Worm (Caenorhabditis elegans) whole organism, L4 larva: Measurements from ENCODE around the gene F42G4.5.

ENCODE experiments used
- F26F4.8 ChIP-seq: fragments of 200-800 bp; sonication (Bioruptor generic); conservative IDR thresholded peaks from 2 replicates; pipeline ENCODE4 v1.3.6; 2022; ENCODE audit warnings: missing genetic modification characterization, missing compliant biosample characterization
- T26A8.4 ChIP-seq: fragments of 200-800 bp; sonication (Bioruptor generic); IDR thresholded peaks from 2 replicates; pipeline ENCODE4 v1.3.6; 2022; ENCODE audit warnings: missing genetic modification characterization, missing compliant biosample characterization
- Y48G9A.11 ChIP-seq: fragments of 200-800 bp; sonication (Bioruptor generic); IDR thresholded peaks from 2 replicates; pipeline ENCODE4 v1.3.6; 2022; ENCODE audit warnings: missing genetic modification reagents, missing genetic modification characterization, missing compliant biosample characterization
- aly-2 ChIP-seq: sonication (generic microtip); optimal IDR thresholded peaks from 2 replicates; lab custom pipeline; 2018; ENCODE audit warnings: missing biosample characterization, missing genetic modification characterization
- ama-1 ChIP-seq: fragments of 150-350 bp; optimal IDR thresholded peaks from 2 replicates; lab custom pipeline; 2014; ENCODE audit warnings: inconsistent platforms, mixed read lengths
- ceh-28 ChIP-seq: fragments of 150-350 bp; optimal IDR thresholded peaks from 2 replicates; lab custom pipeline; 2014; ENCODE audit warnings: missing biosample characterization, missing genetic modification reagents, missing genetic modification characterization
- ceh-62 ChIP-seq: sonication (generic microtip); optimal IDR thresholded peaks from 2 replicates; lab custom pipeline; 2017; ENCODE audit warnings: missing biosample characterization, missing genetic modification characterization
- cey-2 ChIP-seq: sonication (generic microtip); optimal IDR thresholded peaks from 3 replicates; lab custom pipeline; 2017; ENCODE audit warnings: missing genetic modification characterization, mild to moderate bottlenecking, missing compliant biosample characterization, antibody characterized with exemption, borderline replicate concordance; ENCODE audit not compliant: insufficient read depth
- daf-12 ChIP-seq: fragments of 150-350 bp; optimal IDR thresholded peaks from 2 replicates; lab custom pipeline; 2014; ENCODE audit warnings: missing biosample characterization, missing genetic modification reagents, missing genetic modification characterization
- daf-16 ChIP-seq, 3 experiments: sonication (generic microtip); optimal IDR thresholded peaks; 2 replicates each; lab custom pipeline; 2016 to 2017; ENCODE audit warnings: missing genetic modification characterization in 3 of 3, missing genetic modification reagents in 3 of 3, mild to moderate bottlenecking in 2 of 3, missing compliant biosample characterization in 2 of 3, missing biosample characterization in 1 of 3, moderate library complexity in 1 of 3
- dve-1 ChIP-seq: sonication (generic microtip); optimal IDR thresholded peaks from 2 replicates; lab custom pipeline; 2017; ENCODE audit warnings: antibody characterized with exemption, mild to moderate bottlenecking, missing genetic modification characterization, missing compliant biosample characterization; ENCODE audit not compliant: insufficient read depth
- egl-27 ChIP-seq: sonication (generic microtip); optimal IDR thresholded peaks from 3 replicates; lab custom pipeline; 2017; ENCODE audit warnings: missing biosample characterization, missing genetic modification reagents, missing genetic modification characterization
- egl-43 ChIP-seq: fragments of 200-800 bp; sonication (Bioruptor generic); IDR thresholded peaks from 2 replicates; pipeline ENCODE4 v1.3.6; 2022; ENCODE audit warnings: missing genetic modification reagents, missing genetic modification characterization, missing compliant biosample characterization
- hif-1 ChIP-seq, 2 experiments: sonication (generic microtip); optimal IDR thresholded peaks; 2 replicates each; lab custom pipeline; 2016 to 2017; ENCODE audit warnings: missing compliant biosample characterization in 2 of 2, missing genetic modification characterization in 2 of 2, missing genetic modification reagents in 2 of 2, missing genotype in 2 of 2, mild to moderate bottlenecking in 1 of 2
- lim-7 ChIP-seq: fragments of 200-800 bp; sonication (Bioruptor generic); IDR thresholded peaks from 2 replicates; pipeline ENCODE4 v1.3.6; 2022; ENCODE audit warnings: missing genetic modification characterization, missing compliant biosample characterization
- lin-15B ChIP-seq: fragments of 150-350 bp; sonication (generic microtip); optimal IDR thresholded peaks from 3 replicates; lab custom pipeline; 2014; ENCODE audit warnings: missing biosample characterization, missing genetic modification characterization
- lin-29 ChIP-seq: fragments of 200-800 bp; sonication (Bioruptor generic); IDR thresholded peaks from 2 replicates; pipeline ENCODE4 v1.3.6; 2022; ENCODE audit warnings: missing genetic modification reagents, missing genetic modification characterization, missing compliant biosample characterization
- lsy-2 ChIP-seq, 2 experiments: fragments of 150-350 bp in 1 of 2; sonication (generic microtip) in 1 of 2; optimal IDR thresholded peaks; 2 replicates each; lab custom pipeline; 2014 to 2017; ENCODE audit warnings: missing biosample characterization in 2 of 2, missing genetic modification characterization in 2 of 2
- madf-5 ChIP-seq, 2 experiments: fragments of 200-800 bp; sonication (Bioruptor generic); IDR thresholded peaks; 2 replicates each; pipeline ENCODE4 v1.3.6; 2022; ENCODE audit warnings: missing compliant biosample characterization in 2 of 2, missing genetic modification characterization in 2 of 2
- madf-9 ChIP-seq: fragments of 200-800 bp; sonication (Bioruptor generic); conservative IDR thresholded peaks from 2 replicates; pipeline ENCODE4 v1.3.6; 2022; ENCODE audit warnings: missing genetic modification reagents, missing genetic modification characterization, missing compliant biosample characterization
- mep-1 ChIP-seq: fragments of 150-350 bp; sonication (generic microtip); optimal IDR thresholded peaks from 3 replicates; lab custom pipeline; 2014; ENCODE audit warnings: missing biosample characterization, missing genetic modification characterization
- mes-2 ChIP-seq: sonication (generic microtip); optimal IDR thresholded peaks from 2 replicates; lab custom pipeline; 2016; ENCODE audit warnings: missing genotype, mild to moderate bottlenecking, missing genetic modification characterization, missing compliant biosample characterization; ENCODE audit not compliant: poor library complexity, severe bottlenecking
- mxl-2 ChIP-seq: fragments of 200-800 bp; sonication (Bioruptor generic); conservative IDR thresholded peaks from 2 replicates; pipeline ENCODE4 v1.3.6; 2022; ENCODE audit warnings: missing genetic modification reagents, missing genetic modification characterization, missing compliant biosample characterization
- nhr-10 ChIP-seq: fragments of 150-350 bp; optimal IDR thresholded peaks from 2 replicates; lab custom pipeline; 2014; ENCODE audit warnings: missing biosample characterization, missing genetic modification characterization
- nhr-237 ChIP-seq: sonication (generic microtip); optimal IDR thresholded peaks from 2 replicates; lab custom pipeline; 2017; ENCODE audit warnings: missing biosample characterization, missing genetic modification characterization
- nhr-28 ChIP-seq: fragments of 150-350 bp; optimal IDR thresholded peaks from 2 replicates; lab custom pipeline; 2014; ENCODE audit warnings: missing biosample characterization, missing genetic modification characterization
- nhr-41 ChIP-seq: fragments of 200-800 bp; sonication (Bioruptor generic); IDR thresholded peaks from 2 replicates; pipeline ENCODE4 v1.3.6; 2022; ENCODE audit warnings: missing genetic modification reagents, missing genetic modification characterization, missing compliant biosample characterization
- nhr-42 ChIP-seq: fragments of 200-800 bp; sonication (Bioruptor generic); IDR thresholded peaks from 2 replicates; pipeline ENCODE4 v1.3.6; 2022; ENCODE audit warnings: missing genetic modification characterization, missing compliant biosample characterization
- php-3 ChIP-seq: fragments of 200-800 bp; sonication (Bioruptor generic); IDR thresholded peaks from 2 replicates; pipeline ENCODE4 v1.3.6; 2022; ENCODE audit warnings: missing genetic modification reagents, missing genetic modification characterization, missing compliant biosample characterization
- pqm-1 ChIP-seq: sonication (generic microtip); optimal IDR thresholded peaks from 2 replicates; lab custom pipeline; 2017; ENCODE audit warnings: missing biosample characterization, missing genetic modification characterization
- sdz-12 ChIP-seq: fragments of 200-800 bp; sonication (Bioruptor generic); optimal IDR thresholded peaks from 2 replicates; lab custom pipeline; 2018; ENCODE audit warnings: mild to moderate bottlenecking, missing genetic modification characterization, missing compliant biosample characterization
- set-16 ChIP-seq: fragments of 200-800 bp; sonication (Bioruptor generic); IDR thresholded peaks from 2 replicates; pipeline ENCODE4 v1.3.6; 2022; ENCODE audit warnings: missing genetic modification reagents, missing genetic modification characterization, missing compliant biosample characterization
- tra-1 ChIP-seq: fragments of 200-800 bp; sonication (Bioruptor generic); IDR thresholded peaks from 2 replicates; pipeline ENCODE4 v1.3.6; 2022; ENCODE audit warnings: missing genetic modification reagents, missing genetic modification characterization, missing compliant biosample characterization
- unc-39 ChIP-seq: sonication (generic microtip); optimal IDR thresholded peaks from 2 replicates; lab custom pipeline; 2017; ENCODE audit warnings: missing biosample characterization, missing genetic modification characterization
- unc-62 ChIP-seq, 3 experiments: fragments of 150-350 bp in 1 of 3; sonication (generic microtip); optimal IDR thresholded peaks in 2 of 3; peaks in 1 of 3; 1 replicate in 1 of 3; 2 replicates in 2 of 3; lab custom pipeline; 2014 to 2017; ENCODE audit warnings: missing biosample characterization in 3 of 3, missing genetic modification characterization in 3 of 3, missing genetic modification reagents in 3 of 3, missing genotype in 1 of 3
- vab-7 ChIP-seq: fragments of 200-800 bp; sonication (Bioruptor generic); IDR thresholded peaks from 2 replicates; pipeline ENCODE4 v1.3.6; 2022; ENCODE audit warnings: missing genetic modification reagents, missing genetic modification characterization, missing compliant biosample characterization
- zfp-2 ChIP-seq: sonication (generic microtip); optimal IDR thresholded peaks from 2 replicates; lab custom pipeline; 2016; ENCODE audit warnings: mild to moderate bottlenecking, missing genetic modification characterization, missing compliant biosample characterization

F42G4.5 gene

DNA sequence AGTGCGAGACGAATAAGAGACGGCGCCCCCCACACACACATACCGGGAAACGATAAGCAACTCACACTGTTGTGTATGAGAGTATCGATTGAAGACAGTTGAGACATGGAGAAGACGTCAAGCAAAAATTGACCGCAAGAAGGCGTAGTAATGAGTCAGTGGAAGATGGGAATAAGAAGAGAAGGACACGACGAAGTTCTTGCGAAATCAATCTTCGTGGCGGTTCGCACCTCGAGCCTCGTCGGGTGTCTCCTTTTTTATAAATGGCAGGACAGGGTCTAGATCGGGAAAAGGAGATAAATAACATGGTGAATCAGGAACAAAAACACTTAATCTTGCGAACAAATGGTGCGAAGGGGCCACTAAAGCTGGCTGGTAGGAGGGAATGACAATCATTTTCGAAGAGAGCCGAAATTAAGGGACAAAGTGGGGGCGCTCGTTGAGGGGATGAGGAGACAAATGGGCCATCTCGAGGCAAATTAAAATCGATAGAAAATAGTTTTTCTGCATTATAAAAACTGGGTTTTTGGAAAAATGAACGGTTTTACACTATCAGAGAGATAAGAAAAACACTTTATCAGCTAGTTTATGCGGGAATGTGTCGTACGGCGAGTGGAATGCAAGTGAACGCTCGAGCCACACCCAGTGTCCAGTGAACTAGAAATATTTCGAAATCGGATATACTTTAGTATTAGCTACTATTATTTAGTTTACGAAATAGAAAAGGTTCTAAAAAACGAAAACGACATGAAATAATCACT is 43.8 kb upstream of the F42G4.5 start (continued):
- TF ChIP-seq ama-1 (lab: Kevin White, UChicago) (no peak), Y48G9A.11 (GFP tag; lab: Robert Waterston, UW) (no peak), mep-1 (tag; lab: Kevin White, UChicago) (no peak), unc-62 (GFP tag; optimal IDR thresholded peaks at IDR 0.05 in 1 of 2; lab: Kevin White, UChicago) (peak in 1 of 2 experiments; percentile 30), unc-62 (tag; optimal IDR thresholded peaks at IDR 0.05; lab: Kevin White, UChicago) (no peak), daf-12 (tag; lab: Kevin White, UChicago) (no peak), pqm-1 (tag; lab: Kevin White, UChicago) (peak; percentile 52), php-3 (no peak), zfp-2 (tag; lab: Kevin White, UChicago) (no peak), F26F4.8 (no peak), nhr-42 (no peak), lin-29 (GFP tag; lab: Robert Waterston, UW) (no peak), lim-7 (GFP tag; lab: Robert Waterston, UW) (no peak), ceh-62 (tag; lab: Kevin White, UChicago) (no peak), nhr-41 (no peak), unc-39 (tag; lab: Kevin White, UChicago) (no peak), nhr-28 (tag; lab: Kevin White, UChicago) (peak; percentile 33), lsy-2 (tag; optimal IDR thresholded peaks at IDR 0.05; lab: Kevin White, UChicago) (no peak), egl-27 (no peak), vab-7 (no peak), tra-1 (GFP tag; lab: Robert Waterston, UW) (no peak), ceh-28 (tag; lab: Kevin White, UChicago) (peak; percentile 4), hif-1 (tag; optimal IDR thresholded peaks at IDR 0.05; lab: Kevin White, UChicago) (no peak), madf-9 (GFP tag; lab: Robert Waterston, UW) (no peak), daf-16 (GFP tag; optimal IDR thresholded peaks at IDR 0.05; lab: Kevin White, UChicago) (no peak), daf-16 (tag; optimal IDR thresholded peaks at IDR 0.05; lab: Kevin White, UChicago) (peak; percentile 33), mxl-2 (GFP tag; lab: Robert Waterston, UW) (no peak), egl-43 (GFP tag; lab: Robert Waterston, UW) (peak; percentile 19; the same call in 1 of the 2 replicates), aly-2 (tag; lab: Kevin White, UChicago) (no peak), nhr-237 (tag; lab: Kevin White, UChicago) (no peak)

- peak; percentile 30; the same call in 1 of the 2 replicates for TF ChIP-seq set-16 (GFP tag; lab: Robert Waterston, UW)
- TF ChIP-seq egl-43 (GFP tag; lab: Robert Waterston, UW), result 0 out of 2 replicates have a peak, but pooled peaks have one; percentile 20
- no peak for TF ChIP-seq sdz-12
- TF ChIP-seq mes-2 (tag; lab: Kevin White, UChicago), result peak; percentile 5
- no peak for TF ChIP-seq ceh-62 (tag; lab: Kevin White, UChicago)
- no peak for TF ChIP-seq cey-2 (tag; lab: Kevin White, UChicago)
- TF ChIP-seq madf-5 (GFP tag; IDR thresholded peaks at IDR 0.05; lab: Robert Waterston, UW), result no peak
- TF ChIP-seq aly-2 (tag; lab: Kevin White, UChicago), result no peak
- no peak for TF ChIP-seq lin-15B (tag; lab: Kevin White, UChicago)
- TF ChIP-seq T26A8.4 (GFP tag; lab: Robert Waterston, UW), result no peak
- TF ChIP-seq php-3, result no peak
- TF ChIP-seq nhr-10, result no peak
- TF ChIP-seq dve-1 (tag; lab: Kevin White, UChicago), result no peak
- TF ChIP-seq, all 104 proteins: peak for 3
These were observed 43.2 kb upstream of the F42G4.5 start for ce11 chrII:13030051-13030437.
